Fruit fly (Drosophila melanogaster) whole organism, embryonic: Measurements from ENCODE around the gene CG7006.

ENCODE experiments used
- Atf3 ChIP-seq: fragments of 200-800 bp; sonication (Bioruptor generic); optimal IDR thresholded peaks from 3 replicates; lab custom pipeline; 2016; ENCODE audit warnings: missing biosample characterization, missing genetic modification characterization
- CG1024 ChIP-seq: fragments of 200-800 bp; sonication (Bioruptor generic); IDR thresholded peaks from 2 replicates; pipeline ENCODE4 v1.3.6; 2022; ENCODE audit warnings: missing biosample characterization, missing genetic modification characterization
- CG10431 ChIP-seq: fragments of 200-800 bp; sonication (Bioruptor generic); optimal IDR thresholded peaks from 3 replicates; lab custom pipeline; 2018; ENCODE audit warnings: missing biosample characterization, mild to moderate bottlenecking, missing genetic modification characterization
- CG10462 ChIP-seq: fragments of 200-800 bp; sonication (Bioruptor generic); optimal IDR thresholded peaks from 2 replicates; lab custom pipeline; 2016; ENCODE audit warnings: missing biosample characterization, missing genetic modification characterization
- CG10565 ChIP-seq: fragments of 200-800 bp; sonication (Bioruptor generic); optimal IDR thresholded peaks from 3 replicates; lab custom pipeline; 2016; ENCODE audit warnings: missing biosample characterization, mild to moderate bottlenecking, missing genetic modification characterization
- CG11247 ChIP-seq: fragments of 200-800 bp; sonication (Bioruptor generic); IDR thresholded peaks from 2 replicates; pipeline ENCODE4 v1.3.6; 2022; ENCODE audit warnings: missing biosample characterization, missing genetic modification characterization
- CG11560 ChIP-seq: fragments of 200-800 bp; sonication (Bioruptor generic); IDR thresholded peaks from 3 replicates; pipeline ENCODE4 v1.3.6; 2022; ENCODE audit warnings: missing biosample characterization, missing genetic modification characterization
- CG13287 ChIP-seq: fragments of 200-800 bp; sonication (Bioruptor generic); IDR thresholded peaks from 2 replicates; pipeline ENCODE4 v1.3.6; 2022; ENCODE audit warnings: missing biosample characterization, missing genetic modification characterization; ENCODE audit not compliant: partially characterized antibody
- CG14667 ChIP-seq: fragments of 200-800 bp; sonication (Bioruptor generic); IDR thresholded peaks from 2 replicates; pipeline ENCODE4 v1.3.6; 2022; ENCODE audit warnings: missing biosample characterization, missing genetic modification characterization
- CG15269 ChIP-seq: fragments of 200-800 bp; sonication (Bioruptor generic); optimal IDR thresholded peaks from 2 replicates; lab custom pipeline; 2018; ENCODE audit warnings: missing biosample characterization, mild to moderate bottlenecking, missing genetic modification characterization, moderate library complexity
- CG17186 ChIP-seq: fragments of 200-800 bp; sonication (Bioruptor generic); optimal IDR thresholded peaks from 3 replicates; lab custom pipeline; 2017; ENCODE audit warnings: missing biosample characterization, missing genetic modification reagents, missing genetic modification characterization
- CG17802 ChIP-seq: fragments of 200-800 bp; sonication (Bioruptor generic); optimal IDR thresholded peaks from 2 replicates; lab custom pipeline; 2018; ENCODE audit warnings: missing biosample characterization, mild to moderate bottlenecking, missing genetic modification characterization, moderate library complexity
- CG17912 ChIP-seq: fragments of 200-800 bp; sonication (Bioruptor generic); optimal IDR thresholded peaks from 2 replicates; lab custom pipeline; 2018; ENCODE audit warnings: missing biosample characterization, mild to moderate bottlenecking, missing genetic modification characterization
- CG3065 ChIP-seq: fragments of 200-800 bp; sonication (Bioruptor generic); optimal IDR thresholded peaks from 2 replicates; lab custom pipeline; 2016; ENCODE audit warnings: missing biosample characterization, missing genetic modification characterization
- CG3995 ChIP-seq: fragments of 200-800 bp; sonication (Bioruptor generic); optimal IDR thresholded peaks from 3 replicates; lab custom pipeline; 2016; ENCODE audit warnings: missing biosample characterization, missing genetic modification characterization
- CG4282 ChIP-seq: fragments of 200-800 bp; sonication (Bioruptor generic); optimal IDR thresholded peaks from 2 replicates; lab custom pipeline; 2016; ENCODE audit warnings: missing biosample characterization, missing genetic modification characterization
- CG5245 ChIP-seq: fragments of 200-800 bp; sonication (Bioruptor generic); optimal IDR thresholded peaks from 3 replicates; lab custom pipeline; 2016; ENCODE audit warnings: missing biosample characterization, missing genetic modification characterization
- Dfd ChIP-seq, 2 experiments: fragments of >200 bp; optimal IDR thresholded peaks; 2 replicates each; lab custom pipeline; 2017; ENCODE audit warnings: missing biosample characterization in 2 of 2, missing genetic modification characterization in 2 of 2
- Dip2 ChIP-seq: fragments of 200-800 bp; sonication (Bioruptor generic); IDR thresholded peaks from 2 replicates; pipeline ENCODE4 v1.3.6; 2022; ENCODE audit warnings: missing biosample characterization, missing genetic modification characterization
- Dp ChIP-seq: fragments of 200-800 bp; sonication (Bioruptor generic); optimal IDR thresholded peaks from 2 replicates; lab custom pipeline; 2018; ENCODE audit warnings: missing biosample characterization, mild to moderate bottlenecking, missing genetic modification characterization, moderate library complexity
- Hr51 ChIP-seq, 2 experiments: fragments of 200-800 bp; sonication (Bioruptor generic); optimal IDR thresholded peaks; 2 replicates in 1 of 2; 3 replicates in 1 of 2; lab custom pipeline; 2016 to 2018; ENCODE audit warnings: missing biosample characterization in 2 of 2, missing genetic modification characterization in 2 of 2, mild to moderate bottlenecking in 1 of 2, moderate library complexity in 1 of 2
- Lhr ChIP-seq: fragments of 200-800 bp; sonication (Bioruptor generic); optimal IDR thresholded peaks from 3 replicates; lab custom pipeline; 2017; ENCODE audit warnings: mild to moderate bottlenecking, missing biosample characterization, missing genetic modification reagents, missing genetic modification characterization
- Myb ChIP-seq: fragments of 200-800 bp; sonication (Bioruptor generic); optimal IDR thresholded peaks from 2 replicates; lab custom pipeline; 2016; ENCODE audit warnings: missing biosample characterization, missing genetic modification characterization
- Nf-YB ChIP-seq: fragments of 200-800 bp; sonication (Bioruptor generic); optimal IDR thresholded peaks from 3 replicates; lab custom pipeline; 2019; ENCODE audit warnings: missing biosample characterization, mild to moderate bottlenecking, missing genetic modification characterization, moderate library complexity
- Oaz ChIP-seq: fragments of 200-800 bp; sonication (Bioruptor generic); IDR thresholded peaks from 2 replicates; pipeline ENCODE4 v1.3.6; 2022; ENCODE audit warnings: missing biosample characterization, missing genetic modification characterization
- Sox100B ChIP-seq: fragments of 200-800 bp; sonication (Bioruptor generic); optimal IDR thresholded peaks from 3 replicates; lab custom pipeline; 2018; ENCODE audit warnings: missing biosample characterization, mild to moderate bottlenecking, missing genetic modification characterization
- Stat92E ChIP-seq, 3 experiments: fragments of >200 bp in 2 of 3; fragments of 200-800 bp in 1 of 3; sonication (Bioruptor generic) in 1 of 3; optimal IDR thresholded peaks; 2 replicates each; lab custom pipeline; 2017 to 2019; ENCODE audit warnings: missing biosample characterization in 3 of 3, missing genetic modification characterization in 3 of 3, mild to moderate bottlenecking in 1 of 3, moderate library complexity in 1 of 3
- Tbp ChIP-seq: fragments of >200 bp; optimal IDR thresholded peaks from 2 replicates; lab custom pipeline; 2018; ENCODE audit warnings: missing biosample characterization, missing genetic modification characterization
- Usf ChIP-seq: fragments of 200-800 bp; sonication (Bioruptor generic); optimal IDR thresholded peaks from 2 replicates; lab custom pipeline; 2017; ENCODE audit warnings: missing genotype, missing biosample characterization, missing genetic modification characterization
- bigmax ChIP-seq: fragments of 200-800 bp; sonication (Bioruptor generic); optimal IDR thresholded peaks from 2 replicates; lab custom pipeline; 2018; ENCODE audit warnings: missing biosample characterization, mild to moderate bottlenecking, missing genetic modification characterization
- br ChIP-seq: fragments of >200 bp; optimal IDR thresholded peaks from 2 replicates; lab custom pipeline; 2017
- bsh ChIP-seq, 2 experiments: fragments of 200-800 bp; sonication (Bioruptor generic); optimal IDR thresholded peaks; 2 replicates each; lab custom pipeline; 2017 to 2018; ENCODE audit warnings: mild to moderate bottlenecking in 2 of 2, missing biosample characterization in 2 of 2, missing genetic modification characterization in 2 of 2, moderate library complexity in 1 of 2
- cad ChIP-seq: fragments of >200 bp; optimal IDR thresholded peaks from 2 replicates; lab custom pipeline; 2017; ENCODE audit warnings: missing biosample characterization, missing genetic modification characterization
- cas ChIP-seq: fragments of 200-800 bp; sonication (Bioruptor generic); IDR thresholded peaks from 2 replicates; pipeline ENCODE4 v1.3.6; 2022; ENCODE audit warnings: missing biosample characterization, missing genetic modification characterization
- ci ChIP-seq: fragments of 200-800 bp; sonication (Bioruptor generic); IDR thresholded peaks from 3 replicates; pipeline ENCODE4 v1.3.6; 2022; ENCODE audit warnings: missing biosample characterization, missing genetic modification characterization
- danr ChIP-seq: fragments of 200-800 bp; sonication (Bioruptor generic); IDR thresholded peaks from 2 replicates; pipeline ENCODE4 v1.3.6; 2022; ENCODE audit warnings: missing biosample characterization, missing genetic modification characterization
- ewg ChIP-seq: fragments of 200-800 bp; sonication (Bioruptor generic); optimal IDR thresholded peaks from 3 replicates; lab custom pipeline; 2017; ENCODE audit warnings: mild to moderate bottlenecking, missing biosample characterization, missing genetic modification reagents, missing genetic modification characterization
- fd64A ChIP-seq: fragments of 200-800 bp; sonication (Bioruptor generic); optimal IDR thresholded peaks from 3 replicates; lab custom pipeline; 2018; ENCODE audit warnings: missing biosample characterization, mild to moderate bottlenecking, missing genetic modification characterization
- gfzf ChIP-seq: fragments of 200-800 bp; sonication (Bioruptor generic); optimal IDR thresholded peaks from 2 replicates; lab custom pipeline; 2016; ENCODE audit warnings: missing biosample characterization, mild to moderate bottlenecking, missing genetic modification characterization, moderate library complexity
- h ChIP-seq: fragments of >200 bp; optimal IDR thresholded peaks from 2 replicates; lab custom pipeline; 2017
- ken ChIP-seq: fragments of 200-800 bp; sonication (Bioruptor generic); IDR thresholded peaks from 3 replicates; pipeline ENCODE4 v1.3.6; 2022; ENCODE audit warnings: missing biosample characterization, missing genetic modification characterization
- lmd ChIP-seq: fragments of 200-800 bp; sonication (Bioruptor generic); IDR thresholded peaks from 2 replicates; pipeline ENCODE4 v1.3.6; 2022; ENCODE audit warnings: missing biosample characterization, missing genetic modification characterization
- pho ChIP-seq: fragments of 200-800 bp; sonication (Bioruptor generic); optimal IDR thresholded peaks from 2 replicates; lab custom pipeline; 2016; ENCODE audit warnings: missing biosample characterization, missing genetic modification characterization
- schlank ChIP-seq: fragments of 200-800 bp; sonication (Bioruptor generic); optimal IDR thresholded peaks from 2 replicates; lab custom pipeline; 2018; ENCODE audit warnings: missing biosample characterization, mild to moderate bottlenecking, missing genetic modification characterization
- stwl ChIP-seq: fragments of 200-800 bp; sonication (Bioruptor generic); optimal IDR thresholded peaks from 3 replicates; lab custom pipeline; 2018; ENCODE audit warnings: missing biosample characterization, mild to moderate bottlenecking, missing genetic modification characterization, moderate library complexity
- tin ChIP-seq: fragments of 200-800 bp; sonication (Bioruptor generic); optimal IDR thresholded peaks from 3 replicates; lab custom pipeline; 2016; ENCODE audit warnings: missing biosample characterization, missing genetic modification characterization
- toy ChIP-seq: fragments of 200-800 bp; sonication (Bioruptor generic); IDR thresholded peaks from 2 replicates; pipeline ENCODE4 v1.3.6; 2022; ENCODE audit warnings: missing biosample characterization, missing genetic modification characterization
- tup ChIP-seq: fragments of 200-800 bp; sonication (Bioruptor generic); optimal IDR thresholded peaks from 2 replicates; lab custom pipeline; 2016; ENCODE audit warnings: missing biosample characterization, mild to moderate bottlenecking, missing genetic modification characterization, moderate library complexity
- unc-4 ChIP-seq: fragments of 200-800 bp; sonication (Bioruptor generic); IDR thresholded peaks from 2 replicates; pipeline ENCODE4 v1.3.6; 2022; ENCODE audit warnings: missing biosample characterization, missing genetic modification characterization; ENCODE audit not compliant: partially characterized antibody
- vfl ChIP-seq: fragments of 200-800 bp; sonication (Bioruptor generic); optimal IDR thresholded peaks from 2 replicates; lab custom pipeline; 2016; ENCODE audit warnings: missing biosample characterization, missing genetic modification characterization
- zfh2 ChIP-seq: fragments of 200-800 bp; sonication (Bioruptor generic); optimal IDR thresholded peaks from 2 replicates; lab custom pipeline; 2016; ENCODE audit warnings: missing biosample characterization, missing genetic modification characterization

CG7006 gene

dm6 chr3R:24870389-24871048 lies 20.1 kb downstream of the CG7006 start, which contains the start of gene CycB3 (continued):
- no peak for TF ChIP-seq bsh (GFP tag; optimal IDR thresholded peaks at IDR 0.05; lab: Kevin White, UChicago)
- TF ChIP-seq Dip2 (GFP tag; lab: Robert Waterston, UW), result no peak
- TF ChIP-seq CG10565 (GFP tag; lab: Kevin White, UChicago), result no peak
- TF ChIP-seq ken (GFP tag; lab: Robert Waterston, UW), result 0 out of 3 replicates have a peak, but pooled peaks have one; percentile 9
- no peak for TF ChIP-seq Oaz (GFP tag; lab: Robert Waterston, UW)
- no peak for TF ChIP-seq br
- peak in 1 of 3 experiments; percentile 28 for TF ChIP-seq Stat92E (GFP tag; optimal IDR thresholded peaks at IDR 0.05; lab: Kevin White, UChicago)
- TF ChIP-seq CG13287 (GFP tag; lab: Robert Waterston, UW), result peak; percentile 49
- TF ChIP-seq CG17912 (GFP tag; lab: Kevin White, UChicago), result peak; percentile 69
- TF ChIP-seq CG3065 (GFP tag; lab: Kevin White, UChicago), result no peak
- peak; percentile 22 for TF ChIP-seq ewg (GFP tag; lab: Kevin White, UChicago)
- TF ChIP-seq Lhr (GFP tag; lab: Kevin White, UChicago), result peak; percentile 43
- TF ChIP-seq lmd (GFP tag; lab: Robert Waterston, UW), result no peak
- no peak for TF ChIP-seq CG11247 (GFP tag; lab: Robert Waterston, UW)
- TF ChIP-seq CG11560 (tag; lab: Robert Waterston, UW), result no peak
- TF ChIP-seq Myb (GFP tag; lab: Kevin White, UChicago), result peak; percentile 93
- TF ChIP-seq unc-4, result 0 out of 2 replicates have a peak, but pooled peaks have one; percentile 27
- no peak for TF ChIP-seq pho (GFP tag; lab: Kevin White, UChicago)
- peak; percentile 67; the same call in 1 of the 3 replicates for TF ChIP-seq ci (GFP tag; lab: Robert Waterston, UW)
- no peak for TF ChIP-seq CG15269 (tag; lab: Kevin White, UChicago)
- TF ChIP-seq CG1024 (GFP tag; lab: Robert Waterston, UW), result no peak
- peak; percentile 13 for TF ChIP-seq schlank (tag; lab: Kevin White, UChicago)
- no peak for TF ChIP-seq CG17802
- TF ChIP-seq gfzf (GFP tag; lab: Kevin White, UChicago), result peak; percentile 92
- peak; percentile 54 for TF ChIP-seq CG10431 (GFP tag; lab: Kevin White, UChicago)
- TF ChIP-seq CG14667 (GFP tag; lab: Robert Waterston, UW), result no peak
- no peak for TF ChIP-seq CG5245
- no peak for TF ChIP-seq bigmax
- TF ChIP-seq Usf, result no peak
- TF ChIP-seq vfl, result no peak
- TF ChIP-seq stwl (tag; lab: Kevin White, UChicago), result peak; percentile 65
- TF ChIP-seq Sox100B (GFP tag; lab: Kevin White, UChicago), result no peak
- no peak for TF ChIP-seq zfh2 (GFP tag; lab: Kevin White, UChicago)
- TF ChIP-seq Tbp (GFP tag; lab: Kevin White, UChicago), result peak; percentile 17
- no peak for TF ChIP-seq cad (GFP tag; lab: Kevin White, UChicago)
- TF ChIP-seq h (lab: Kevin White, UChicago), result no peak
- no peak for TF ChIP-seq fd64A (GFP tag; lab: Kevin White, UChicago)
- no peak for TF ChIP-seq CG4282 (GFP tag; lab: Kevin White, UChicago)
- no peak for TF ChIP-seq CG3995
- no peak for TF ChIP-seq danr (GFP tag; lab: Robert Waterston, UW)
- peak; percentile 20 for TF ChIP-seq tin
- peak; percentile 99 for TF ChIP-seq Dp (GFP tag; lab: Kevin White, UChicago)
- TF ChIP-seq CG17186 (GFP tag; lab: Kevin White, UChicago), result peak; percentile 89
- TF ChIP-seq Dfd (GFP tag; optimal IDR thresholded peaks at IDR 0.05; lab: Kevin White, UChicago), result no peak
- no peak for TF ChIP-seq toy (GFP tag; lab: Robert Waterston, UW)
- TF ChIP-seq Nf-YB (GFP tag; lab: Kevin White, UChicago), result no peak
- TF ChIP-seq Atf3 (GFP tag; lab: Kevin White, UChicago), result no peak
- TF ChIP-seq cas (GFP tag; lab: Robert Waterston, UW), result no peak
- no peak for TF ChIP-seq tup (GFP tag; lab: Kevin White, UChicago)
- TF ChIP-seq CG10462, result no peak
- no peak for TF ChIP-seq Hr51 (GFP tag; optimal IDR thresholded peaks at IDR 0.05; lab: Kevin White, UChicago)
